Fruit fly (Drosophila melanogaster): ENCODE data around the gene CG7841.

Gene CG7841

DNA sequence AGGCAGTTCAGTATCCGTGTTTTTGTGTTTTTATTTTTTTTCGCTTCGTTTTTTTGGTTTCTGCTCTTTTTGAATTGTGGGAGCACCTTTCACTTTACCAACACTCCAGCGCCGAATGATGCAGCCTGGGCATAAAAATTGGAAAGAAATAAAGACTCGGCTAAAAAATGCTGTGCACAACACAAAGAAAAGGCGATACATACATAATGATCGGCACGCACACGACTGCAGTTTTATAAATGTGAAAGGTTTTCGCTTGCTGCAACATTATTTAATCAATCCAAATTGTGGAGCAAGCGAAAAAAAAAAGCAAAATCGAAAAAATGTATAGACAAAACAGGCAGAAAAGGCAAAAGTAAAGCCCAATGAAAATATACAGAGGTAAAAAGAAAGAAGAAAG is 35.0 kb upstream of the CG7841 start:
- TF ChIP-seq tj (GFP tag; optimal IDR thresholded peaks at IDR 0.05) (peak; percentile 94), Mnt (GFP tag; optimal IDR thresholded peaks at IDR 0.05) (no peak)

DNA sequence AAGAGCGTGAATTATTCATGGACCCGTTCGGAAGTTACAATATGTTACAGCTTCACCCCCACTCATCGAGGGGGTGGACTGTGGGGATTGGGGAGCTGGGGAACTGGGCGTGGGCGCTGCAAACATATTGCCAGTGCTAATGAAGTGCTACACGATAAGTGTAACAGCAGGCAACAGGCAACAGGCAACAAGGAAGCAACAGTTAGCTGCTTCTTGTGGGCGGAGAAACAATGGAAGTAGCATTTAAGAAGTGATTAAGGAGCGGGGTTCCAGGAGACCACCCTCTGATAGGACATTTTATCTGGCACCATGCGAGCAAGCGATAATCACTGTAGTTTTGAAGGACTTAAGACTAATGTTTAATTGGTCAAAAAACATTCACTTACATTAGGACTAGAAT is 33.2 kb upstream of the CG7841 start:
- TF ChIP-seq Crg-1 (GFP tag; optimal IDR thresholded peaks at IDR 0.05) = no peak
- TF ChIP-seq CG33017 (tag; optimal IDR thresholded peaks at IDR 0.05) = no peak
- TF ChIP-seq Mnt (GFP tag; optimal IDR thresholded peaks at IDR 0.05) = no peak
- TF ChIP-seq CG7045 (GFP tag; optimal IDR thresholded peaks at IDR 0.05) = no peak
- TF ChIP-seq bab1 (GFP tag; optimal IDR thresholded peaks at IDR 0.05) = no peak
- no peak for TF ChIP-seq Hr96 (GFP tag; optimal IDR thresholded peaks at IDR 0.05)
- no peak for TF ChIP-seq CG5204 (GFP tag; optimal IDR thresholded peaks at IDR 0.05)
- no peak for TF ChIP-seq CG7101 (tag; optimal IDR thresholded peaks at IDR 0.05)
- TF ChIP-seq CG14711 (tag; optimal IDR thresholded peaks at IDR 0.05) = no peak
- no peak for TF ChIP-seq toe (GFP tag; optimal IDR thresholded peaks at IDR 0.05)
- TF ChIP-seq pad (GFP tag; optimal IDR thresholded peaks at IDR 0.05) = no peak
- TF ChIP-seq CG11617 (GFP tag; optimal IDR thresholded peaks at IDR 0.05) = no peak
- no peak for TF ChIP-seq cic (GFP tag; optimal IDR thresholded peaks at IDR 0.05)
- TF ChIP-seq kay (GFP tag; ENCODE audit: borderline replicate concordance) = no peak
- no peak for TF ChIP-seq cnc (optimal IDR thresholded peaks at IDR 0.05)
- no peak for TF ChIP-seq CG1620 (GFP tag; optimal IDR thresholded peaks at IDR 0.05)

DNA sequence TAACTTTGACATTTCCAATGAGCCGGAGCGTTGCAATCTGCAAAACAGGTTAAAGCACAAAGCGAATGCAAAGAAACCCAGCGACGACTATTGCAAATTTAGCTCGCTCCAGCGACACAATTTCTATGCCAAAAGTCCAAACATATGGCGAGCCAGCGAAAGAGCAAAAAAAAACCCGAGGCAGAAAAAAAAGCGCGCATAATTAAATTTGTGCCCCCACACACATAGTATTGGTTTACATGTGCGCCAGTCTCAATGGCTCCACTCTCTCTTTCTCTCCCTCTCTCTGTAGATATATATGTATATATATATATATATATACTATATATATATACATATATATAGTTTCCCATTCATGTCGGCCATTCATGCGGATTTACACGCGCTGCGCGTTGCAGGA is 32.6 kb upstream of the CG7841 start:
- TF ChIP-seq CG12768 (GFP tag; optimal IDR thresholded peaks at IDR 0.05) = no peak
- TF ChIP-seq CG33017 (tag; optimal IDR thresholded peaks at IDR 0.05) = no peak
- no peak for TF ChIP-seq kay (GFP tag; ENCODE audit: borderline replicate concordance)
- TF ChIP-seq CG14711 (tag; optimal IDR thresholded peaks at IDR 0.05) = no peak
- TF ChIP-seq bab1 (GFP tag; optimal IDR thresholded peaks at IDR 0.05) = no peak
- TF ChIP-seq Hr96 (GFP tag; optimal IDR thresholded peaks at IDR 0.05) = no peak
- TF ChIP-seq pad (GFP tag; optimal IDR thresholded peaks at IDR 0.05) = no peak
- no peak for TF ChIP-seq CG11617 (GFP tag; optimal IDR thresholded peaks at IDR 0.05)
- TF ChIP-seq CG7101 (tag; optimal IDR thresholded peaks at IDR 0.05) = no peak
- no peak for TF ChIP-seq cnc (optimal IDR thresholded peaks at IDR 0.05)

DNA sequence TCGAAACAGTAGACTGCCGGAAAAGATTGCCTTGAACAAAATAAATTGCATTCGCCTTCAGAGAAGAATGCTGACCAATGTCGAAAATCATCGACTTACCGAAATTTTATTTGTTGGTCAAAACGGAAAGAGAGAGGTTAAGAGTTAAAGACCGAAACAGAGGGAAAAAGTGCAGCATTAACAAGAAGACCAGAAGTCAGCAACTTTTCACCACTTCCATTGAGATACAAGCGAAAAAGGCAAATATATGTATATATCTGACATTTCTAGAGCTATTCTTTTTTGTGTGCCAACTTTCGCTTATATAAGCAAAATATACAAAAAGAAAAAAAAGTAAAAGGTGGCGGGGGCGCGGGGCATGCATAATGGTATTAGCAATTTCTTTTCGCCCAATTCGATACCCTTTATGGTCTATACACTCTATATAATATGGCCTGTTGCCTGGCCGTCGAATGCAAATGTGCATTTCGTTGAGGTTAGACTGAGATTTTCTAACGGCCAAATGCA is 31.9 kb upstream of the CG7841 start:
- TF ChIP-seq tj (GFP tag; optimal IDR thresholded peaks at IDR 0.05) (peak; percentile 97), CG7101 (tag; optimal IDR thresholded peaks at IDR 0.05) (no peak)

DNA sequence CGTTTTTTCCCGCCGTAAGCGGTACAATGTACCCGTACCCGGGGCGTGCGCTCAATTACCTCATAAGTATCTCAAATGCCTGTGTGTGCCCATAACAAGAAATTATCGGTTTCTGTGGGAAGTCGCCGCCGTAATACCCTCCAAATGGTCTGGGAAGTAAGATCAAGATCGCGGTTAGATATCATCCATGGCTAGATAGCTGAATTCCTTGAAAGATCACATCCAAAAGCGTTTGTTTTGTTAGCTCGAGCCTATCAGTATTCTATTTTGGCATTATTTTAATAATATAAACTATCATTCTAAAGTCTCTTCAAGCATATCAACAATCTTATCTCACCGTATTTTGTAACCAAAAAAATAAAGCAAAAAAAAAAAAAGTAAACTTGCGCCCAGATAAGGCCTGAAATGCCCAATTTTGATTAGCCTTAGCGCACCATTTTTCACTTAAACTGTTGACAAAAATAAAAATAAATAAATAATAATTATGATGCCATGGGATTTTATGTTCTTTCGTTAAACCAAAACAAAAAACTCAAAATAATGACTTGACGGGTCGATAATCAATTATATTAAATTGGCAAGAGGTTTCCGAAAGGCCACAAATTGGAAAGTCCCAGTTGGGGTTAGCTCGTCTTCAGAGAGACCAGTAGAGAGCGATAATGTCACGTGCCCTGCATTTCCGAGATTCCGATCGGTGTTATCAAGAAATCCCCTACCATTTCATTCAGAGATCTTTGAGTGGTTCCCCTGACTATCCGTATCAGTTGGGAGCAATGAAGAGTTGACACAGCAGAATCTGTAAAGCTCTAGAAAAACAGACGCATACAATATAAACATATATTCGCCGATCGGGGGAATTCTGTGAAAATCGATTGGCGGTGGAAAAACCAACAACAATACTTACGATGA is 30.8 kb upstream of the CG7841 start:
- TF ChIP-seq Hr96 (GFP tag; optimal IDR thresholded peaks at IDR 0.05) (no peak), CG14711 (tag; optimal IDR thresholded peaks at IDR 0.05) (no peak), Crg-1 (GFP tag; optimal IDR thresholded peaks at IDR 0.05) (no peak), pad (GFP tag; optimal IDR thresholded peaks at IDR 0.05) (no peak), kay (GFP tag; ENCODE audit: borderline replicate concordance) (peak; percentile 60), toe (GFP tag; optimal IDR thresholded peaks at IDR 0.05) (no peak), Clk (GFP tag; optimal IDR thresholded peaks at IDR 0.05) (no peak), cnc (optimal IDR thresholded peaks at IDR 0.05) (no peak), cic (GFP tag; optimal IDR thresholded peaks at IDR 0.05) (peak; percentile 63)

DNA sequence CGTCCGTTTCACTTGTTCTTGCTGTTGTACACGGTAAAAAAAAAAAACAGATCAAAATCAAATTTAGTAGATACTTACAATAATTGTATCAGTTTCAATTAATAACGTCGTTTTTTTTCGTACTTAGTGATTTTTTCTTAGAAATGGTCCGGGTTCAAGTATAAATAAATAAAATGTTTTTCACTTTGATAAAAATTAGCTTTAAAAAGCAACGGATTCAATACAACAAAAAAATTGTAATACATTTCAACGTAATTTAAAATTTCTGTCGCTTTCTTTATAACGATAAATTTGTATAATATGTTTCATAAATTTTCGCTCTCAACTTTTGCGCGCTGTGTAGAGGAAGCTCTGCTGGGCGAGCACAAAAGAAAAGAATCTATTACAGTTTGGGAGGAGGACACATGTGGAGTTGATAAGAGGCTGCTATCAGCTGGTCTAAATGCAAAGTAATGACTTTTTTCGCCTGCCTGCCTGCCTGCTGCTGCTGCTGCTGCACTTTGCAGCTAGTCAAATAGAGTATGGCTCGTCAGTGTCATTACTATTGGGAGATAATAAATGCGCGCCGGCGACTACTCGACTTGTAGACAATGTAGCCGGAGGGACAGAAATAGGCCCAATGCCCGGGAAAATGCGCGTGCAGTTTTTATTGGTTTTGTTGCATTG is 30.0 kb upstream of the CG7841 start:
- TF ChIP-seq CG14711 (tag; optimal IDR thresholded peaks at IDR 0.05) (peak; percentile 65), toe (GFP tag; optimal IDR thresholded peaks at IDR 0.05) (peak; percentile 50), cnc (optimal IDR thresholded peaks at IDR 0.05) (no peak), Hr96 (GFP tag; optimal IDR thresholded peaks at IDR 0.05) (peak; percentile 41), CG33017 (tag; optimal IDR thresholded peaks at IDR 0.05) (peak; percentile 43), CG12768 (GFP tag; optimal IDR thresholded peaks at IDR 0.05) (peak; percentile 6), ovo (GFP tag; optimal IDR thresholded peaks at IDR 0.05) (no peak), CG7101 (tag; optimal IDR thresholded peaks at IDR 0.05) (peak; percentile 49), cic (GFP tag; optimal IDR thresholded peaks at IDR 0.05) (peak; percentile 58), CG5204 (GFP tag; optimal IDR thresholded peaks at IDR 0.05) (peak; percentile 63), CG1620 (GFP tag; optimal IDR thresholded peaks at IDR 0.05) (no peak), kay (GFP tag; ENCODE audit: borderline replicate concordance) (no peak), Mnt (GFP tag; optimal IDR thresholded peaks at IDR 0.05) (peak; percentile 57), CG7045 (GFP tag; optimal IDR thresholded peaks at IDR 0.05) (peak; percentile 28), CG11617 (GFP tag; optimal IDR thresholded peaks at IDR 0.05) (peak; percentile 74), tj (GFP tag; optimal IDR thresholded peaks at IDR 0.05) (peak; percentile 77), pad (GFP tag; optimal IDR thresholded peaks at IDR 0.05) (peak; percentile 48), Crg-1 (GFP tag; optimal IDR thresholded peaks at IDR 0.05) (peak; percentile 13), bab1 (GFP tag; optimal IDR thresholded peaks at IDR 0.05) (no peak), Clk (GFP tag; optimal IDR thresholded peaks at IDR 0.05) (no peak)

Measured in whole organism, adult.